Worm (Caenorhabditis elegans) whole organism, young adult: ENCODE measurements around the gene trxr-1.

ENCODE experiments used
- B0261.1 ChIP-seq: sonication (generic microtip); optimal IDR thresholded peaks from 2 replicates; lab custom pipeline; 2016; ENCODE audit warnings: mild to moderate bottlenecking, missing genetic modification characterization, moderate library complexity, missing compliant biosample characterization
- B0336.3 ChIP-seq: fragments of 200-800 bp; sonication (Bioruptor generic); IDR thresholded peaks from 2 replicates; pipeline ENCODE4 v1.3.6; 2022; ENCODE audit warnings: missing genetic modification characterization, missing compliant biosample characterization
- C17E4.6 ChIP-seq: fragments of 200-800 bp; sonication (Bioruptor generic); IDR thresholded peaks from 2 replicates; pipeline ENCODE4 v1.3.6; 2022; ENCODE audit warnings: missing genetic modification reagents, missing genetic modification characterization, missing compliant biosample characterization
- D2030.7 ChIP-seq: fragments of 200-800 bp; sonication (Bioruptor generic); IDR thresholded peaks from 2 replicates; pipeline ENCODE4 v1.3.6; 2022; ENCODE audit warnings: missing genetic modification reagents, missing genetic modification characterization, missing compliant biosample characterization
- F23B12.7 ChIP-seq: sonication (generic microtip); optimal IDR thresholded peaks from 2 replicates; lab custom pipeline; 2017; ENCODE audit warnings: missing genetic modification characterization, mild to moderate bottlenecking, missing compliant biosample characterization, antibody characterized with exemption, moderate library complexity; ENCODE audit not compliant: insufficient read depth
- F33H1.4 ChIP-seq: fragments of 200-800 bp; sonication (Bioruptor generic); IDR thresholded peaks from 2 replicates; pipeline ENCODE4 v1.3.6; 2022; ENCODE audit warnings: missing genetic modification reagents, missing genetic modification characterization, missing compliant biosample characterization
- F49E8.2 ChIP-seq: sonication (generic microtip); optimal IDR thresholded peaks from 3 replicates; lab custom pipeline; 2017; ENCODE audit warnings: missing genetic modification characterization, mild to moderate bottlenecking, missing compliant biosample characterization, antibody characterized with exemption, moderate library complexity; ENCODE audit not compliant: insufficient read depth
- F57A8.1 ChIP-seq: fragments of 200-800 bp; sonication (Bioruptor generic); optimal IDR thresholded peaks from 2 replicates; lab custom pipeline; 2018; ENCODE audit warnings: mild to moderate bottlenecking, missing genetic modification characterization, moderate library complexity, missing compliant biosample characterization
- K12H6.12 ChIP-seq: fragments of 200-800 bp; sonication (Bioruptor generic); optimal IDR thresholded peaks from 2 replicates; lab custom pipeline; 2018; ENCODE audit warnings: mild to moderate bottlenecking, missing genetic modification characterization, missing compliant biosample characterization
- Y79H2A.3 ChIP-seq: fragments of 200-800 bp; sonication (Bioruptor generic); conservative IDR thresholded peaks from 2 replicates; pipeline ENCODE4 v1.3.6; 2022; ENCODE audit warnings: missing genetic modification reagents, missing genetic modification characterization, missing compliant biosample characterization
- atf-7 ChIP-seq: sonication (generic microtip); optimal IDR thresholded peaks from 2 replicates; lab custom pipeline; 2017; ENCODE audit warnings: mild to moderate bottlenecking, missing genetic modification characterization, missing compliant biosample characterization
- attf-5 ChIP-seq: fragments of 200-800 bp; sonication (Bioruptor generic); optimal IDR thresholded peaks from 2 replicates; lab custom pipeline; 2018; ENCODE audit warnings: mild to moderate bottlenecking, missing genetic modification characterization, missing compliant biosample characterization
- attf-6 ChIP-seq: fragments of 200-800 bp; sonication (Bioruptor generic); IDR thresholded peaks from 2 replicates; pipeline ENCODE4 v1.3.6; 2022; ENCODE audit warnings: missing genetic modification reagents, missing genetic modification characterization, missing compliant biosample characterization
- bed-1 ChIP-seq: fragments of 200-800 bp; sonication (Bioruptor generic); IDR thresholded peaks from 2 replicates; pipeline ENCODE4 v1.3.6; 2022; ENCODE audit warnings: missing genetic modification reagents, missing genetic modification characterization, missing compliant biosample characterization
- ceh-100 ChIP-seq: fragments of 200-800 bp; sonication (Bioruptor generic); IDR thresholded peaks from 2 replicates; pipeline ENCODE4 v1.3.6; 2022; ENCODE audit warnings: missing genetic modification reagents, missing genetic modification characterization, missing compliant biosample characterization
- efl-1 ChIP-seq: fragments of 150-350 bp; optimal IDR thresholded peaks from 2 replicates; lab custom pipeline; 2014; ENCODE audit warnings: missing biosample characterization, missing genetic modification reagents, missing genetic modification characterization
- egl-44 ChIP-seq: fragments of 200-800 bp; sonication (Bioruptor generic); IDR thresholded peaks from 2 replicates; pipeline ENCODE4 v1.3.6; 2022; ENCODE audit warnings: missing genetic modification reagents, missing genetic modification characterization, missing compliant biosample characterization
- gei-17 ChIP-seq: fragments of 200-800 bp; sonication (Bioruptor generic); optimal IDR thresholded peaks from 2 replicates; lab custom pipeline; 2018; ENCODE audit warnings: mild to moderate bottlenecking, missing genetic modification characterization, missing compliant biosample characterization
- hlh-12 ChIP-seq: sonication (generic microtip); optimal IDR thresholded peaks from 2 replicates; lab custom pipeline; 2016; ENCODE audit warnings: missing genetic modification characterization, missing compliant biosample characterization
- lin-35 ChIP-seq, 3 experiments: fragments of 150-350 bp in 2 of 3; sonication (generic microtip) in 1 of 3; optimal IDR thresholded peaks; 2 replicates each; lab custom pipeline; 2014 to 2018; ENCODE audit warnings: missing biosample characterization in 3 of 3, missing genetic modification characterization in 3 of 3, missing genetic modification reagents in 3 of 3
- lin-40 ChIP-seq: sonication (generic microtip); optimal IDR thresholded peaks from 2 replicates; lab custom pipeline; 2016; ENCODE audit warnings: missing genetic modification characterization, mild to moderate bottlenecking, missing compliant biosample characterization, missing genotype, missing genetic modification reagents
- madf-3 ChIP-seq: fragments of 200-800 bp; sonication (Bioruptor generic); IDR thresholded peaks from 2 replicates; pipeline ENCODE4 v1.3.6; 2022; ENCODE audit warnings: missing genetic modification reagents, missing genetic modification characterization, missing compliant biosample characterization
- madf-6 ChIP-seq: fragments of 200-800 bp; sonication (Bioruptor generic); IDR thresholded peaks from 2 replicates; pipeline ENCODE4 v1.3.6; 2022; ENCODE audit warnings: missing genetic modification reagents, missing genetic modification characterization, missing compliant biosample characterization
- madf-8 ChIP-seq: fragments of 200-800 bp; sonication (Bioruptor generic); conservative IDR thresholded peaks from 2 replicates; pipeline ENCODE4 v1.3.6; 2022; ENCODE audit warnings: missing genetic modification reagents, missing genetic modification characterization, missing compliant biosample characterization
- nfyb-1 ChIP-seq: fragments of 200-800 bp; sonication (Bioruptor generic); IDR thresholded peaks from 2 replicates; pipeline ENCODE4 v1.3.6; 2022; ENCODE audit warnings: missing genetic modification reagents, missing genetic modification characterization, missing compliant biosample characterization
- nhr-179 ChIP-seq: sonication (generic microtip); optimal IDR thresholded peaks from 2 replicates; lab custom pipeline; 2016; ENCODE audit warnings: mild to moderate bottlenecking, missing genetic modification characterization, missing compliant biosample characterization
- nhr-27 ChIP-seq: fragments of 200-800 bp; sonication (Bioruptor generic); optimal IDR thresholded peaks from 2 replicates; lab custom pipeline; 2018; ENCODE audit warnings: mild to moderate bottlenecking, missing genetic modification characterization, moderate library complexity, missing compliant biosample characterization
- rcor-1 ChIP-seq: fragments of 200-800 bp; sonication (Bioruptor generic); IDR thresholded peaks from 2 replicates; pipeline ENCODE4 v1.3.6; 2022; ENCODE audit warnings: missing genetic modification reagents, missing genetic modification characterization, missing compliant biosample characterization
- snpc-1.1 ChIP-seq: sonication (generic microtip); optimal IDR thresholded peaks from 2 replicates; lab custom pipeline; 2017; ENCODE audit warnings: missing genetic modification characterization, mild to moderate bottlenecking, missing compliant biosample characterization, antibody characterized with exemption, moderate library complexity, missing genotype, missing genetic modification reagents; ENCODE audit not compliant: insufficient read depth
- snpc-3.4 ChIP-seq: sonication (generic microtip); optimal IDR thresholded peaks from 2 replicates; lab custom pipeline; 2017; ENCODE audit warnings: missing genetic modification characterization, mild to moderate bottlenecking, missing compliant biosample characterization, antibody characterized with exemption, moderate library complexity, missing genotype, missing genetic modification reagents
- snpc-4 ChIP-seq, 5 experiments: fragments of 150-350 bp in 1 of 5; sonication (generic microtip) in 4 of 5; optimal IDR thresholded peaks; 2 replicates each; lab custom pipeline; 2014 to 2018; ENCODE audit warnings: missing genetic modification characterization in 5 of 5, missing biosample characterization in 3 of 5, antibody characterized with exemption in 2 of 5, mild to moderate bottlenecking in 2 of 5, missing compliant biosample characterization in 2 of 5, missing genotype in 2 of 5, moderate library complexity in 2 of 5, missing genetic modification reagents in 1 of 5
- tlf-1 ChIP-seq: fragments of 200-800 bp; sonication (Bioruptor generic); optimal IDR thresholded peaks from 2 replicates; lab custom pipeline; 2018; ENCODE audit warnings: mild to moderate bottlenecking, missing genetic modification characterization, missing compliant biosample characterization
- zfh-2 ChIP-seq: fragments of 200-800 bp; sonication (Bioruptor generic); conservative IDR thresholded peaks from 2 replicates; pipeline ENCODE4 v1.3.6; 2022; ENCODE audit warnings: missing genetic modification reagents, missing genetic modification characterization, missing compliant biosample characterization
- zim-3 ChIP-seq: sonication (generic microtip); optimal IDR thresholded peaks from 2 replicates; lab custom pipeline; 2017; ENCODE audit warnings: mild to moderate bottlenecking, missing genetic modification characterization, moderate library complexity, missing compliant biosample characterization
- ztf-22 ChIP-seq: fragments of 200-800 bp; sonication (Bioruptor generic); optimal IDR thresholded peaks from 2 replicates; lab custom pipeline; 2018; ENCODE audit warnings: mild to moderate bottlenecking, missing genetic modification characterization, moderate library complexity, missing compliant biosample characterization

The trxr-1 gene

DNA sequence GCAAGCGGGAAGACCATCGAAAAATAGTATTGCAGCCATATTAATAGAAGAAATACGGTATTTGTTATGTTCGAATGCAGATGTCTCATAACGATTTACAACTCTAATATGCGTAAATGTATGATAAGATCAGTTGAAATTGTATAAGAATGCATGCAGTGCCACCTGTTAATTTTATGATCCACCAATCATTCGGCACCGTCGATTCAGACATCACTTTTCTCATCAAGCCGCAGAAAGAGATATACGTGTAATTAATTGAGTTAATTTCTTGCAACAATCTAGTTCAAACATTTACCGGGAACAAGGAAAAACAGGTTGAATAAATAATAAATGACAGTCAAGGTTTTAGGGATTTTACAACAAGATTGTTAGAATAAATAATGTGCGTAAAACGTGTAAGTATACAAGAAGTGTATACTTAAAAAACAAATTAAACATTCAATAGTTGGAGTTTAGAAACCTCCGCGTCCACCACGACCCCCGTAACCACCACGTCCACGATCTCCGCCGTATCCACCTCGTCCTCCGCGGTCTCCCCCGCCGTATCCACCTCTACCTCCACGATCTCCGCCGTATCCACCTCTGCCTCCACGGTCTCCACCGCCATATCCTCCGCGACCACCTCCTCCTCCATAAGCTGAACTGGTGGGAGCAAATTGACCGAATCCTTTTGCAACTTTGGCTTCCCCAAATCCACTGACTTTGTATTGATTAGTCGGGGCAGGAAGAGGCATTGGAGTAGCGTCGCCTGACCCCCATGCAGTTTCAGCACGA is 37.4 kb upstream of the trxr-1 start (continued):
- no peak for TF ChIP-seq snpc-1.1 (tag; lab: Kevin White, UChicago)
- TF ChIP-seq nhr-27 (tag; lab: Kevin White, UChicago), result no peak
- TF ChIP-seq F49E8.2 (tag; lab: Kevin White, UChicago), result peak; percentile 82
- TF ChIP-seq B0336.3 (GFP tag; lab: Robert Waterston, UW), result peak; percentile 51
- TF ChIP-seq attf-5 (GFP tag; lab: Kevin White, UChicago), result no peak
- TF ChIP-seq ceh-100 (GFP tag; lab: Robert Waterston, UW), result peak; percentile 58; the same call in 1 of the 2 replicates
- no peak for TF ChIP-seq F23B12.7 (tag; lab: Kevin White, UChicago)

DNA sequence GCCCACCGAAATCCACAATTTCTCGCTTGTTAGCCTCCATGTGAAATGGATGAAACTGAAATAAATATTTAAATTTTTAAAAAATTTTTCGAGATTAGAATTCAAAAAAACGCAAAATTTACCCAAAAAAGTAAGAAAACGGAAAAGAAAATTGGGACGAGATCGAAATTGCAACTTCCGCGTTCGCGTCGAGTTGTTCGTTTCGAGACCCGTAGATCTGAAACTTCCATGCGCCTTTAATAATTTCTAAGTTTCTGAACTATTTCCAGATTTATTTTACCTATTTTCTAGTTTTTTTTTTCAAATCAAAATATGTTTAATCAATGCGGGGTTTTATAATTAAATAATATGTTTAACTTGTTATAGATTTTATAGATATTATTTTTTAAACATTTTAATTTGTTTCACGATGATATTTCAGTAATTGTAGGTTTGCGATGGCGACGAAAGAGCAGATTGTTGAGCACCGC is 34.6 kb upstream of the trxr-1 start, which contains the start of the genes pgl-1 and him-3:
TSS of gene pgl-1 (minus strand) at position 230 of the 470 bp plus-strand sequence.
TSS of gene him-3 (plus strand) at position 420 of the 470 bp plus-strand sequence.
- TF ChIP-seq F33H1.4 (peak; percentile 72), madf-6 (GFP tag; lab: Robert Waterston, UW) (peak; percentile 52), hlh-12 (tag; lab: Kevin White, UChicago) (no peak), Y79H2A.3 (GFP tag; lab: Robert Waterston, UW) (no peak), lin-35 (GFP tag; optimal IDR thresholded peaks at IDR 0.05; lab: Kevin White, UChicago) (no peak), snpc-4 (GFP tag; optimal IDR thresholded peaks at IDR 0.05; lab: Kevin White, UChicago) (no peak), snpc-4 (tag; optimal IDR thresholded peaks at IDR 0.05; lab: Kevin White, UChicago) (peak in 2 of 4 experiments; percentile 9 to 17), efl-1 (peak; percentile 56), nhr-27 (tag; lab: Kevin White, UChicago) (no peak)

DNA sequence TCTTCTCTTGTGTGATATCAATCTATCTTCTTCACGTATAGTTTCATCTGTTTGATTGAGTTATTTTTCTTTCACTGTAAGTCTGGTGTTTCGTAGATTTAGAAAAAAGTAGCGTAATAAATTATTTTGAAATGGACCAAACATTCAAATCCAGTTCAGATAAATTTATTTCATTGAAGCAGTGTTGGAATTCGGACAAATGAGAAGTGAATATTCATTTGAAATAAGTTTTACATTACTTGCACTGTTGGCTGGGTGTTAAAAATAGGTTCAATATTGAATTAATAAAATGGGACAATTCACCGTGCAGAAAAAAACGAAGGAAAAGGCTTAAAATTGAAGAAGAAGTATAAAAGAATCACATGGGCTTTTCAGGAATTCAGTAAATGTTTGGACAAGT is 33.1 kb upstream of the trxr-1 start:
- no peak for TF ChIP-seq nfyb-1 (GFP tag; lab: Robert Waterston, UW)
- peak; percentile 16; the same call in 1 of the 2 replicates for TF ChIP-seq F33H1.4
- peak; percentile 44 for TF ChIP-seq F49E8.2 (tag; lab: Kevin White, UChicago)
- TF ChIP-seq rcor-1 (GFP tag; lab: Robert Waterston, UW), result no peak
- TF ChIP-seq madf-6 (GFP tag; lab: Robert Waterston, UW), result peak; percentile 43; the same call in 1 of the 2 replicates
- TF ChIP-seq snpc-4 (GFP tag; optimal IDR thresholded peaks at IDR 0.05; lab: Kevin White, UChicago), result no peak
- TF ChIP-seq snpc-4 (tag; optimal IDR thresholded peaks at IDR 0.05; lab: Kevin White, UChicago), result peak in 1 of 4 experiments; percentile 39
- TF ChIP-seq nhr-179, result no peak
- 0 out of 2 replicates have a peak, but pooled peaks have one; percentile 13 for TF ChIP-seq egl-44 (GFP tag; lab: Robert Waterston, UW)
- 0 out of 2 replicates have a peak, but pooled peaks have one; percentile 35 for TF ChIP-seq attf-6 (GFP tag; lab: Robert Waterston, UW)
- TF ChIP-seq snpc-3.4 (tag; lab: Kevin White, UChicago), result peak; percentile 61
- no peak for TF ChIP-seq B0261.1
- no peak for TF ChIP-seq bed-1 (GFP tag; lab: Robert Waterston, UW)

DNA sequence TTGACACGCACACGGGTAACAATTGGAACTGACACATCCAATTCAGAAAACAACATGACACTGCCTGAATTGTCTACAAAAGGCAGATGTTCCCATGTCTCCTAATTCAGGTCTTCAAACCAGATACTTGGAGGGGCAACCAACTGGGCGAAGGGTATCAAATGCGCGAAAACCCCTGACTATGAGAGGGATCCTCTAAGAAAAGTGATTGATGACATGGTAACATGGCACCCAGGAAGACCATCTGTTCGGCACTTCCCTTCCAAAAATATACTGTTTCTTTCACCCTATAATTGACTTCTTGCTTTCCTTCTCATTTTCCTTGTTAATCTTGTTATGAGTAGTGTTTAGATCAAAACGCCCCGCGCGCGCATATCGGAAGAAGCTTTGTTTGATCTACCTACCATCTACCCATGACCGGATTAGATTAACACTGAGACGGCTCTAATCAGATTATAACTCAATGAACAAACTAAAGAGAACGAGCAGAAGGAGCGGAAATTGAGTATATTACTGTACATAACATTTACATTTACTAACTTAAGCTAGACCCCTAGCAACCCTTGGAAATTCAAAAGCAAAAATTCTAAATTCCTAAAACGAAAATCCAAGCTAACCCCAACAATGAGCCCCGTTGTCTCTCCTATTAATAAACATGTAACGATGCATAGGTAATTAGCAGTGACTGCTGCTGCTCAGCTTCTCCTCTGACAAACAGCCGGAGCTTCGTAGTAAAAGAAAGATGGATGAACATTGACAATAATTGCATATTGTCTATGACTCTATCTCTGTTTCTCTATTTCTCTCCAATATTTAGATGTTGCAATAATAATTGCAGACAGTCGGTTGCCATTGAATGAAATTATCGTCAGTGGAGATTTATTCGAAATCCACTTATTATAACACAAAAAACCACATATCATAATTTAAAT is 27.0 kb upstream of the trxr-1 start:
- TF ChIP-seq lin-40 (tag; lab: Kevin White, UChicago) (no peak), tlf-1 (no peak), zim-3 (tag; lab: Kevin White, UChicago) (no peak), madf-3 (GFP tag; lab: Robert Waterston, UW) (no peak), atf-7 (tag; lab: Kevin White, UChicago) (no peak), ztf-22 (GFP tag; lab: Kevin White, UChicago) (no peak), madf-6 (GFP tag; lab: Robert Waterston, UW) (no peak), zfh-2 (GFP tag; lab: Robert Waterston, UW) (no peak), D2030.7 (no peak), B0336.3 (GFP tag; lab: Robert Waterston, UW) (no peak), K12H6.12 (no peak), C17E4.6 (GFP tag; lab: Robert Waterston, UW) (no peak), madf-8 (GFP tag; lab: Robert Waterston, UW) (no peak), B0261.1 (no peak), F57A8.1 (GFP tag; lab: Kevin White, UChicago) (no peak), attf-5 (GFP tag; lab: Kevin White, UChicago) (no peak), snpc-3.4 (tag; lab: Kevin White, UChicago) (no peak), gei-17 (GFP tag; lab: Kevin White, UChicago) (no peak)
